Fruit fly (Drosophila melanogaster) whole organism, wandering third instar larva: ENCODE data around the gene CG11588.

Source experiments
- Abd-B ChIP-seq: fragments of >200 bp; optimal IDR thresholded peaks from 2 replicates; lab custom pipeline; 2017; ENCODE audit warnings: missing biosample characterization, missing genetic modification characterization
- CG32264 ChIP-seq: fragments of 200-800 bp; sonication (Bioruptor generic); optimal IDR thresholded peaks from 2 replicates; lab custom pipeline; 2016; ENCODE audit warnings: missing biosample characterization, missing genetic modification characterization
- CG9705 ChIP-seq: fragments of 200-800 bp; sonication (Bioruptor generic); optimal IDR thresholded peaks from 2 replicates; lab custom pipeline; 2018; ENCODE audit warnings: missing biosample characterization, mild to moderate bottlenecking, missing genetic modification characterization
- Dfd ChIP-seq: fragments of >200 bp; optimal IDR thresholded peaks from 2 replicates; lab custom pipeline; 2017; ENCODE audit warnings: missing biosample characterization, missing genetic modification characterization
- Dif ChIP-seq: fragments of 200-275, 200-300 bp; sonication (Bioruptor generic); optimal IDR thresholded peaks from 2 replicates; lab custom pipeline; 2018; ENCODE audit warnings: missing biosample characterization, missing genetic modification characterization; ENCODE audit not compliant: partially characterized antibody
- GATAd ChIP-seq: sonication (Bioruptor generic); optimal IDR thresholded peaks from 2 replicates; lab custom pipeline; 2016; ENCODE audit warnings: missing biosample characterization, missing genetic modification characterization
- HLH106 ChIP-seq: fragments of 200-800 bp; optimal IDR thresholded peaks from 3 replicates; lab custom pipeline; 2019; ENCODE audit warnings: missing biosample characterization, mild to moderate bottlenecking, missing genetic modification characterization, moderate library complexity
- Hnf4 ChIP-seq: fragments of 200-800 bp; sonication (Bioruptor generic); optimal IDR thresholded peaks from 2 replicates; lab custom pipeline; 2016; ENCODE audit warnings: missing biosample characterization, mild to moderate bottlenecking, missing genetic modification characterization
- Hr78 ChIP-seq: fragments of >200 bp; optimal IDR thresholded peaks from 2 replicates; lab custom pipeline; 2017; ENCODE audit warnings: missing biosample characterization, missing genetic modification characterization
- Jra ChIP-seq: sonication (Bioruptor generic); optimal IDR thresholded peaks from 2 replicates; lab custom pipeline; 2016; ENCODE audit warnings: missing biosample characterization, missing genetic modification characterization
- N ChIP-seq: fragments of >200 bp; optimal IDR thresholded peaks from 2 replicates; lab custom pipeline; 2018; ENCODE audit warnings: missing biosample characterization, missing external identifiers, missing genetic modification characterization
- OdsH ChIP-seq: fragments of 200-800 bp; sonication (Bioruptor generic); optimal IDR thresholded peaks from 2 replicates; lab custom pipeline; 2016; ENCODE audit warnings: missing biosample characterization, mild to moderate bottlenecking, missing genetic modification characterization
- Sp1 ChIP-seq: fragments of 200-800 bp; sonication (Bioruptor generic); optimal IDR thresholded peaks from 3 replicates; lab custom pipeline; 2019; ENCODE audit warnings: missing biosample characterization, mild to moderate bottlenecking, missing genetic modification characterization, moderate library complexity
- Vsx2 ChIP-seq: fragments of 200-300, 225-300 bp; sonication (Bioruptor generic); optimal IDR thresholded peaks from 2 replicates; lab custom pipeline; 2018; ENCODE audit warnings: missing biosample characterization, missing genetic modification characterization; ENCODE audit not compliant: partially characterized antibody
- br ChIP-seq: fragments of 200-800 bp; sonication (Bioruptor generic); optimal IDR thresholded peaks from 2 replicates; lab custom pipeline; 2016; ENCODE audit warnings: missing biosample characterization, missing genetic modification characterization
- brk ChIP-seq: fragments of 200-800 bp; sonication (Bioruptor generic); optimal IDR thresholded peaks from 2 replicates; lab custom pipeline; 2016; ENCODE audit warnings: missing biosample characterization, mild to moderate bottlenecking, missing genetic modification characterization
- dl ChIP-seq, 2 experiments: fragments of 175-275, 200-275 bp in 1 of 2; fragments of 200-275 bp in 1 of 2; sonication (Bioruptor generic); optimal IDR thresholded peaks; lab custom pipeline; 2018; ENCODE audit warnings: mild to moderate bottlenecking in 2 of 2, missing biosample characterization in 2 of 2, missing genetic modification characterization in 2 of 2, moderate library complexity in 2 of 2; ENCODE audit not compliant: partially characterized antibody in 2 of 2, insufficient read depth in 1 of 2
- dmrt93B ChIP-seq: fragments of 200-800 bp; sonication (Bioruptor generic); optimal IDR thresholded peaks from 2 replicates; lab custom pipeline; 2018; ENCODE audit warnings: missing biosample characterization, mild to moderate bottlenecking, missing genetic modification characterization
- ey ChIP-seq: fragments of 200-800 bp; sonication (Bioruptor generic); optimal IDR thresholded peaks from 2 replicates; lab custom pipeline; 2016; ENCODE audit warnings: missing biosample characterization, missing genetic modification characterization
- foxo ChIP-seq, 2 experiments: fragments of 200-800 bp; sonication (Bioruptor generic); optimal IDR thresholded peaks; 2 replicates in 1 of 2; 3 replicates in 1 of 2; lab custom pipeline; 2016 to 2017; ENCODE audit warnings: missing biosample characterization in 2 of 2, missing genetic modification characterization in 2 of 2
- fru ChIP-seq: fragments of 200-800 bp; sonication (Bioruptor generic); optimal IDR thresholded peaks from 3 replicates; lab custom pipeline; 2016; ENCODE audit warnings: missing biosample characterization, mild to moderate bottlenecking, missing genetic modification characterization
- h ChIP-seq: fragments of 200-800 bp; sonication (Bioruptor generic); optimal IDR thresholded peaks from 3 replicates; lab custom pipeline; 2016; ENCODE audit warnings: missing biosample characterization, mild to moderate bottlenecking, missing genetic modification characterization
- jim ChIP-seq: fragments of 175-275, 200-325 bp; sonication (Bioruptor generic); optimal IDR thresholded peaks from 2 replicates; lab custom pipeline; 2016; ENCODE audit warnings: missing biosample characterization, mild to moderate bottlenecking, missing genetic modification characterization
- lola ChIP-seq: fragments of >200 bp; optimal IDR thresholded peaks from 2 replicates; lab custom pipeline; 2017; ENCODE audit warnings: missing biosample characterization, missing genetic modification characterization
- pan ChIP-seq: fragments of >200 bp; optimal IDR thresholded peaks from 2 replicates; lab custom pipeline; 2017
- rgr ChIP-seq: fragments of 200-800 bp; sonication (Bioruptor generic); optimal IDR thresholded peaks from 3 replicates; lab custom pipeline; 2016; ENCODE audit warnings: missing biosample characterization, mild to moderate bottlenecking, missing genetic modification characterization
- sage ChIP-seq: fragments of 200-800 bp; sonication (Bioruptor generic); optimal IDR thresholded peaks from 2 replicates; lab custom pipeline; 2016; ENCODE audit warnings: missing biosample characterization, mild to moderate bottlenecking, missing genetic modification characterization
- sv ChIP-seq: fragments of 200-800 bp; sonication (Bioruptor generic); optimal IDR thresholded peaks from 3 replicates; lab custom pipeline; 2016; ENCODE audit warnings: missing biosample characterization, missing genetic modification characterization
- tai ChIP-seq: sonication (Bioruptor generic); optimal IDR thresholded peaks from 2 replicates; lab custom pipeline; 2016; ENCODE audit warnings: missing biosample characterization, missing genetic modification characterization
- usp ChIP-seq: fragments of >200 bp; optimal IDR thresholded peaks from 2 replicates; lab custom pipeline; 2017; ENCODE audit warnings: missing biosample characterization, missing genetic modification characterization

CG11588 gene

DNA sequence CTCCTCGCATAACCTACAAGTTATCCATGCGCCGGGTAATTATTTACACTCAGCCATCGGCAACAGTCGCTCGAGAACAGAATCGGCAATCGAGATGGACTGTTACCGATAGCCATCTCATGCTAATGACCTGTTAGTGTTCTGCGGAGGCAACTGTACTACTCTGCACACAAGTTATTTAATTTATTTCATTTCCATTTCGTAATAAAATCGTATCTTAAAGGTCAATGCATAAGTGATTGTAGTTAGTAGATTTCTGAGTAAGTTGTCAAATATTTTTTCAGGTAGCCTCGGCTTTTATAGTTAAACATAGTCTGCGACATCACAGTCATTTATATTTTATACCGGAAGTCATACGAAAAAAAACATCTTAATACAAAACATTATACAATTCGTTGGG is at the start of gene CG11588:
Gene CG11588, plus strand, starts transcription at position 301 of the 400 bp plus-strand sequence.
- TF ChIP-seq Jra (GFP tag; lab: Kevin White, UChicago) (no peak), usp (GFP tag; lab: Kevin White, UChicago) (no peak), Dfd (GFP tag; lab: Kevin White, UChicago) (no peak), CG32264 (GFP tag; lab: Kevin White, UChicago) (no peak), rgr (GFP tag; lab: Kevin White, UChicago) (no peak), HLH106 (tag; lab: Kevin White, UChicago) (no peak), ey (GFP tag; lab: Kevin White, UChicago) (no peak), br (GFP tag; lab: Kevin White, UChicago) (no peak), Sp1 (no peak), jim (no peak), CG9705 (no peak), dmrt93B (GFP tag; lab: Kevin White, UChicago) (no peak), foxo (GFP tag; optimal IDR thresholded peaks at IDR 0.05; lab: Kevin White, UChicago) (no peak)

DNA sequence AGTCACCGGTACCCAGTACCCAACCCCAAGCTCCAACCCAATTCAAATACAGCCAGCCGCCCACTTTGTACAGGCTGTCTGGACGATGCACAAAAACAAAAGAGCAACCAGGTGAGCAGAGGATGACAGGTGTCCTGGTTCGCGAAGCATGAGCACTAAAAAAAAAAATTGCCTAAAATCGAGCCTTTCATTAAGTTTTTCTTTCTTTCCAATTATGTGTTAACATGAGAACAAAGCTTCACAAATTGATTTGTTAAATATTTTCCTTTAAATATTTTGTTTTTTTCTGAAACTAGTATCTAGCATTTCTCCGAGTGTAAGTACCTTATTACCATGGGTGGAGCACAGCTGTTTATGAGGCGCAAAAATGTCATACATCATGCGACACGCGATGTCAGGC is 46.6 kb upstream of the CG11588 start:
- no peak for TF ChIP-seq Dif (GFP tag; lab: Kevin White, UChicago)
- peak in 1 of 2 experiments; percentile 16 for TF ChIP-seq foxo (GFP tag; optimal IDR thresholded peaks at IDR 0.05; lab: Kevin White, UChicago)
- no peak for TF ChIP-seq pan (lab: Kevin White, UChicago)
- peak; percentile 4 for TF ChIP-seq ey (GFP tag; lab: Kevin White, UChicago)
- peak; percentile 9 for TF ChIP-seq fru (GFP tag; lab: Kevin White, UChicago)
- no peak for TF ChIP-seq sage (GFP tag; lab: Kevin White, UChicago)
- peak; percentile 18 for TF ChIP-seq Sp1
- TF ChIP-seq h (GFP tag; lab: Kevin White, UChicago) = peak; percentile 36
- TF ChIP-seq Jra (GFP tag; lab: Kevin White, UChicago) = no peak
- peak; percentile 10 for TF ChIP-seq rgr (GFP tag; lab: Kevin White, UChicago)

DNA sequence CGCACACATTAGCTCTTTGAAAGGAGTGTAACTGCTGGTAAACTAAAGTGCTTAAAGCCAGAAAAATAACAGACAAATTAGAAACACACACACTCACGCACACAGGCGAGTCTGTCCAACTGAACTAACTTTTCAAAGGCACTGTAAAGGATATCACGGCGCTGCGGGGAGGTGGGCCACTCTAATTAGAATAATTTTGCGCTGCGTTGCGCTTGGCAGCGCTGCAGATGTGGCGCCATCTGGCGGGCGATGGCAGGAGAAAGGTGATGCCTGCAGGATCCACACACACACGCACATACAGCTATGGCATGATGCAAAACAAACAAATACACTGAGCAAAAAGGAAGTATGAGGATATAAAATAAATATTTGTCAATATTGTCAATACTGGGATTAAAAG is 45.3 kb upstream of the CG11588 start:
- no peak for TF ChIP-seq sage (GFP tag; lab: Kevin White, UChicago)

- no peak for TF ChIP-seq CG9705
Observed at dm6 chr3L:11878815-11879214, 42.5 kb upstream of the CG11588 start, which contains the start of gene Sprn. TSS of gene Sprn (plus strand) at chr3L:11879115.

- TF ChIP-seq Dif (GFP tag; lab: Kevin White, UChicago) (no peak), dl (GFP tag; optimal IDR thresholded peaks at IDR 0.05; lab: Kevin White, UChicago; ENCODE audit: insufficient read depth in 1 of 2, partially characterized antibody in 2 of 2) (no peak), CG32264 (GFP tag; lab: Kevin White, UChicago) (no peak)
Observed at dm6 chr3L:11881084-11881483, 40.2 kb upstream of the CG11588 start, which contains the start of gene CCDC151. TSS of gene CCDC151 (plus strand) at chr3L:11881384.

DNA sequence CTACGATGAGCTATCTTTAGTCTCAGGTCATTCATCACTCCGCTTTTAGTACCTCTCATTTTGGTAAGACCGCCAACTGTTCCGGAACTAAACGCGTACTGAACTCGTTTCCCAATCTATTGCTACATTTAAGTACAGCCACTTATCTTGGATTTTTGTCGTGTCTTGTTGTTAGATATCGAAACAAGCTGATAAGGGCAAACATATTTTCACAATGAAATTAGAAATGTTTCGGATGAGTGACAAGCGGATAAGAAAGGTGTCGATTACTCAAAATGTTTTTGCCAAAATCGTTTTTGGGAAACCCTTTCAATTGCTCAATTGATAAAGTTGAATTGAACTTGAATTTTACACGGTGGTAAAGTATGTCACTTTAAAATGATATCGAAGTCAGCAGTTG is 32.4 kb upstream of the CG11588 start, which contains the start of gene CG5897:
Gene CG5897, minus strand, starts transcription at position 101 of the 400 bp plus-strand sequence.
- TF ChIP-seq N (GFP tag; lab: Kevin White, UChicago) = no peak
- no peak for TF ChIP-seq Vsx2 (GFP tag; lab: Kevin White, UChicago)
- no peak for TF ChIP-seq CG9705
- TF ChIP-seq Hnf4 = no peak
- no peak for TF ChIP-seq usp (GFP tag; lab: Kevin White, UChicago)
- no peak for TF ChIP-seq Dfd (GFP tag; lab: Kevin White, UChicago)
- TF ChIP-seq tai (GFP tag; lab: Kevin White, UChicago) = no peak
- no peak for TF ChIP-seq HLH106 (tag; lab: Kevin White, UChicago)

dm6 chr3L:11892766-11893165 is 28.5 kb upstream of the CG11588 start:
- TF ChIP-seq sv = no peak
- TF ChIP-seq brk (GFP tag; lab: Kevin White, UChicago) = no peak
- TF ChIP-seq ey (GFP tag; lab: Kevin White, UChicago) = no peak
- TF ChIP-seq lola (GFP tag; lab: Kevin White, UChicago) = no peak
- no peak for TF ChIP-seq jim
- no peak for TF ChIP-seq br (GFP tag; lab: Kevin White, UChicago)
- no peak for TF ChIP-seq OdsH (GFP tag; lab: Kevin White, UChicago)
- TF ChIP-seq Abd-B (GFP tag; lab: Kevin White, UChicago) = no peak
- TF ChIP-seq foxo (GFP tag; optimal IDR thresholded peaks at IDR 0.05; lab: Kevin White, UChicago) = no peak
- TF ChIP-seq CG32264 (GFP tag; lab: Kevin White, UChicago) = no peak
- no peak for TF ChIP-seq Hr78
- no peak for TF ChIP-seq dl (GFP tag; optimal IDR thresholded peaks at IDR 0.05; lab: Kevin White, UChicago; ENCODE audit: insufficient read depth in 1 of 2, partially characterized antibody in 2 of 2)
- no peak for TF ChIP-seq usp (GFP tag; lab: Kevin White, UChicago)
- TF ChIP-seq dmrt93B (GFP tag; lab: Kevin White, UChicago) = no peak
- TF ChIP-seq GATAd (GFP tag; lab: Kevin White, UChicago) = no peak
